Worm (Caenorhabditis elegans) whole organism, L4/young adult: ENCODE data around the gene cutl-15.

ENCODE experiments used
- W03F9.2 ChIP-seq: fragments of 150-350 bp; optimal IDR thresholded peaks from 2 replicates; lab custom pipeline; 2014; ENCODE audit warnings: missing biosample characterization, missing genetic modification characterization
- dao-5 ChIP-seq: sonication (generic microtip); optimal IDR thresholded peaks from 2 replicates; lab custom pipeline; 2016; ENCODE audit warnings: missing genotype, missing genetic modification characterization, moderate library complexity, missing compliant biosample characterization
- him-1 ChIP-seq: sonication (generic microtip); optimal IDR thresholded peaks from 2 replicates; lab custom pipeline; 2016; ENCODE audit warnings: missing genotype, missing genetic modification reagents, missing genetic modification characterization, missing compliant biosample characterization

cutl-15 gene

DNA sequence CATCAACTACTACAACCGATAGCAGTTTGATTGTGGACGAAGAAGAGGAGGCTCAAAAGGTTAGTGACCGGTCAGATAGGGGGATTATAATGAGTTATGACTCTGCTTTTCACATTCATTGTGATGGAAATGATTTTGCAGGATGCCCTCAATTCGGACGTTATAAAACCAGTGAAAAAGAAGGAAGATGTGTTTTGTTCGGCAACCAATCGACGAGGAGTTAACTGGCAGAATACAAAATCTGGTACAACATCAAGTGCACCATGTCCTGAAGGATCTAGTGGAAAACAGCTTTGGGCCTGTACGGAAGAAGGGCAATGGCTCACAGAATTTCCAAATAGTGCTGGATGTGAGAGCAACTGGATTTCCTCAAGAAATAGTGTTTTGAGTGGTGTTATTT, 43.6 kb downstream of the cutl-15 start:
- TF ChIP-seq W03F9.2 (tag; lab: Kevin White, UChicago) (no peak), him-1 (tag; lab: Kevin White, UChicago) (no peak), dao-5 (tag; lab: Kevin White, UChicago) (no peak)

ce11 chrII:8899357-8899748, 48.1 kb downstream of the cutl-15 start:
- TF ChIP-seq W03F9.2 (tag; lab: Kevin White, UChicago) = no peak
- no peak for TF ChIP-seq dao-5 (tag; lab: Kevin White, UChicago)
- no peak for TF ChIP-seq him-1 (tag; lab: Kevin White, UChicago)

- TF ChIP-seq dao-5 (tag; lab: Kevin White, UChicago) = no peak
- no peak for TF ChIP-seq W03F9.2 (tag; lab: Kevin White, UChicago)
- no peak for TF ChIP-seq him-1 (tag; lab: Kevin White, UChicago)
These were observed 48.7 kb downstream of the cutl-15 start for ce11 chrII:8898582-8899356.

DNA sequence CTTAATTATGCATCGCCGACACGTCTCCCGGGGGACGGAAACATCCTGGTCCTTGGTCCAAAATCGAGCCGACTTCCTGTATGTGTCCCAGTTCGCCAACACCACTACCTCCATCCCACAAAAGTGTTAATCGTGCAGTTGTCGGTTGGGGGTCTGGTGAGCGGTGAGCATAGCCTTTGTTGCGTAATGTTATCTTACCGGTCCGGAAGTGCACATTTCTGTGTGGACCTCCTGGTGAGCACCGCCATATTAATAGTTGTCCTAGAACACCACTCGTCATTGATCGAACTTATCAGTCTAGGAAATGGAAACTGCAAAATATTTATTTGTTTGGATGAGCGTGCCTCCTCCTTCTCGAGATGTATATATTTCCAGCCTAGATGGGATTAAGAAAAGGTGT, 50.2 kb downstream of the cutl-15 start:
- no peak for TF ChIP-seq dao-5 (tag; lab: Kevin White, UChicago)
- no peak for TF ChIP-seq W03F9.2 (tag; lab: Kevin White, UChicago)
- TF ChIP-seq him-1 (tag; lab: Kevin White, UChicago) = no peak

- TF ChIP-seq W03F9.2 (tag; lab: Kevin White, UChicago) (no peak), him-1 (tag; lab: Kevin White, UChicago) (no peak), dao-5 (tag; lab: Kevin White, UChicago) (no peak)
These were observed 50.9 kb downstream of the cutl-15 start, which contains the start of gene lat-1 for ce11 chrII:8896541-8896940. Gene lat-1 (plus strand): TSS chrII:8896841.

DNA sequence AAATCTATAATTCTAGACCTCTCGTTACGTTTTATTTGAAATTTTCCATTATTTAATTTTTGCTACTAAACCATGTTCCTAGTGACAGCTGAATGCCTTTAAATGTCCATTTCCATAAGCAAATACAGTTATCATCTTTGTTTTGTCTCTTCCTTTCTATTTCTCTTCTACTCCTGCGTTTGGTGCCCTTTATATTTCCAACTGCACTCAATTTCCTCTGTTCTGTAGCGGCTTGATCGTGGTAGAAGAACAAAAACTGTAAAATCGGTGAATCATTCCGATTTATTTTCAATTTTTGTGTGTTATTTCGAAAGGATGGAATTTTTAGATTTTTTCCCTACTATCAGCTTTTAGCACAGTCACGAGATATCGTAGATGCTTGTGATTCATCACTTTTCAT, 51.6 kb downstream of the cutl-15 start:
- no peak for TF ChIP-seq W03F9.2 (tag; lab: Kevin White, UChicago)
- no peak for TF ChIP-seq him-1 (tag; lab: Kevin White, UChicago)
- TF ChIP-seq dao-5 (tag; lab: Kevin White, UChicago) = no peak

DNA sequence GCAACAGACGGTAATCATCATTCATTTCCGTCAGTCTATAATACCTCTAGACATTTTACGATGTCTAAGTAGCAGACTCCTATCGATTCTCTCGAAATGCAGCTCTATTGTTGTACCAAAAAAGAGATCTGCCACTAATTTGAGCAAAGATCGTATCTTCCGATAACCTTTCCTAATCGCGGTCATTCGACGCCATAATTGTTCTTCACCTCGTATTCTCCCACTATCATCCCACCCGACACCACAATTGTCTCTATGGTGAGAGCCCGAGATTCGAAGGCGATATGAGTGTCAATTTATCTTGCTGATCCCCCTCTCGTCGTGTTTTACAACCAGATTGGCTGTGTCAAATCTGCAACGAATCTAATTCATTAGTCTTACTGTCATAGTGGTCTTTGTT, 52.1 kb downstream of the cutl-15 start:
- TF ChIP-seq W03F9.2 (tag; lab: Kevin White, UChicago) = no peak
- TF ChIP-seq him-1 (tag; lab: Kevin White, UChicago) = no peak
- no peak for TF ChIP-seq dao-5 (tag; lab: Kevin White, UChicago)
